Worm (Caenorhabditis elegans): ENCODE measurements around the gene mans-4.

mans-4 gene

DNA sequence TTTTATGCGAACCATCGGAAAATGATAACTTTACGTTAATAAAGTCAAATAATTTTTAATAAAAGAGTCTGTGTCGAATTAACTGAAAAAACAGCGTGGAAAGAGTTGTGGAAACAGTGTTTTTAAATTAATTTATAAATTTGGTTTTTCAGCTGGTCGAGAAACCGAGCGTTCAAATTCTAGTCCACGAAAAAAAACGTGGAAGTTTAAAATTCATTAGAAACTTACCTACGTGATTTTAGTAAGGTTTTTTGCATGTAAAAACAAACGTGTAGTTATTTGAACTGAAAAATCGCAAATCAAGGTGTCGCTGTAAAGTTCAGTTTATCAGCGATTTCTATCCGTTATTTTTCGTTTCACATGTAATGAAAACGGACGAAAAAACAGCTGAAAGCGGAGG lies at the start of gene mans-4:
Gene mans-4, minus strand, starts transcription at position 101 of the 400 bp plus-strand sequence.
- TF ChIP-seq unc-62 (GFP tag; optimal IDR thresholded peaks at IDR 0.05) = no peak

- no peak for TF ChIP-seq unc-62 (GFP tag; optimal IDR thresholded peaks at IDR 0.05)
Measured at ce11 chrIV:9121545-9121944, 43.2 kb upstream of the mans-4 start.

DNA sequence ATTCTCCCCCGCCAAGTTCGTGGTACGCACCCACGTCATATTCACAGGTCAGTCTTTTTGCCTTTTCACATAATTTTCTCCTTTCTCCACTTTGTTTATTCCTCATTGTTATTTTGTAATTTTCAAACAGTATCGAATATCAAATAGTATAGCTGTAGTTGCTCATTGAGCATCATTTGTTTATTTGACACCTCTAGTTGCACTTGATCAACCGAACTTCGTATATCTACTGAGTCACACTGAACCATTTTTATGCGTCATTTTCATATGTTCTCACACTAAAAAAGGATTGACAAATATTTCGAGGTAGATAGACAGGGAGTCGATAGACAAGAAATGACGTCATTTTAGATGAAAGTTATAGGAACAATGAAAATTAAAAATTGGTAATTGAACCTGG lies 41.9 kb upstream of the mans-4 start:
- no peak for TF ChIP-seq unc-62 (GFP tag; optimal IDR thresholded peaks at IDR 0.05)

- no peak for TF ChIP-seq unc-62 (GFP tag; optimal IDR thresholded peaks at IDR 0.05)
Measured at ce11 chrIV:9118792-9119191, 40.4 kb upstream of the mans-4 start, which contains the start of gene nrfl-1. nrfl-1 (plus strand) TSS chrIV:9119092.

DNA sequence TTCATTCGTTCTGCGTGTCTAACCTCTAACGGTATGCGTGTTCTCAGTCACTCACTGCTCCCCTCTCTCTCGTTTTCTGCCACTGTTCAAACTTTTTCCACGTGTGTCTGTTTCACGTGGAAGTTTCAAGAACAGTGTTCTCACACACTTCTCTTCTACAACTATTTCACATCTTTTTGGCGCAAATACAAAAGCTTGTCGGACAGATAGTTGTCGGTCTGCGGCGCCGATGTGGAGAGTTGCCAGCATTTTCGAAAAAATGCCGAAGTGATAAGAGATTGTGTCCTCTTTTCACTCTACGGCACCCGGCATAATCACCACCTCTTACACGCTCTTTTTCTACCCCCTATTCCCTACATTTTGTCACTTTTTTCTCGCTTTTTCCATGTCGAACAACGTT lies 40.0 kb upstream of the mans-4 start:
- TF ChIP-seq unc-62 (GFP tag; optimal IDR thresholded peaks at IDR 0.05) = no peak

- no peak for TF ChIP-seq unc-62 (GFP tag; optimal IDR thresholded peaks at IDR 0.05)
Measured at ce11 chrIV:9117700-9118099, 39.3 kb upstream of the mans-4 start.

DNA sequence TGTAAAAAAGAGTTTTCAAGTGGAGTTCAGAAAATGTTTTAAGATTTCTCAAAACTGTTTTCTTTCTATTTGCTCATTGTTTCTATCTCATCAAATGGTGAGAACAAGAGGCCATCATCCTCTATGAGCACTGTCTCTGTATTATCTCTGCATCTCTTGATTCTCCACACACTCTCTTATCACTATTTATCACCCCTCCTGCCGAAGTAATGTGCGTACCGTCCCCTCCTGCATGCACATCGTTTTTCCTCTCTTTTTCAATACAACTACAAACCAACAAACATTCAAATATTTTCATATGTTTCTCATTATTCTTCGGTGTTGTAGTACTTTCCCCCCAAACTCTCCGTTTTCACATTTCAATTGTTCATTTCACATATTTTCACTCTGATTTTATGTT lies 38.1 kb upstream of the mans-4 start:
- no peak for TF ChIP-seq unc-62 (GFP tag; optimal IDR thresholded peaks at IDR 0.05)

ce11 chrIV:9114078-9114477 lies 35.7 kb upstream of the mans-4 start:
- TF ChIP-seq unc-62 (GFP tag; optimal IDR thresholded peaks at IDR 0.05) = no peak

ce11 chrIV:9112019-9112418 lies 33.6 kb upstream of the mans-4 start:
- TF ChIP-seq unc-62 (GFP tag; optimal IDR thresholded peaks at IDR 0.05) = no peak

DNA sequence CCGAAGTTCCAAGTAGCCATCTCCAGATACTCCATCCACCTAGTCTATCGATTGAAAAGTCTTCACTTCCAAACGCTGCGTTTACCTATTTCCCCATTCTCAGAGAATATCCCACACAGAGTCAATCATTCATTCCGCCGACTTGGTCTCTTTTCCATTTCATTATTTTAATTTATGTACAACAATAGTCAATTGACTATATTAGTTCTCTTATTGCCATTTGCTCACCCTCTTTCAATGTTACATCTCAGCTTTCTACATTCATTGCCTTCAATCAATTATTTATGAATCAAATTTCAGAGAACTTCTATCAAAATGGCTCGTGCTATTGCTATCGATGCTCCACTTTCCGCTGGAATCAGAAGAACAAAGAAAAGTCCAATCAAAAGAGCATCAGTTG lies 30.3 kb upstream of the mans-4 start, which contains the start of gene aly-1:
Gene aly-1, plus strand, starts transcription at position 301 of the 400 bp plus-strand sequence.
- TF ChIP-seq unc-62 (GFP tag; optimal IDR thresholded peaks at IDR 0.05) = no peak

ce11 chrIV:9107464-9107863 lies 29.1 kb upstream of the mans-4 start:
- no peak for TF ChIP-seq unc-62 (GFP tag; optimal IDR thresholded peaks at IDR 0.05)

ce11 chrIV:9104071-9105016 lies 26.0 kb upstream of the mans-4 start, which contains the start of the genes C01F6.14 and fem-3:
C01F6.14 (minus strand) TSS chrIV:9104121.
fem-3 (plus strand) TSS chrIV:9104966.
- no peak for TF ChIP-seq unc-62 (GFP tag; optimal IDR thresholded peaks at IDR 0.05)

DNA sequence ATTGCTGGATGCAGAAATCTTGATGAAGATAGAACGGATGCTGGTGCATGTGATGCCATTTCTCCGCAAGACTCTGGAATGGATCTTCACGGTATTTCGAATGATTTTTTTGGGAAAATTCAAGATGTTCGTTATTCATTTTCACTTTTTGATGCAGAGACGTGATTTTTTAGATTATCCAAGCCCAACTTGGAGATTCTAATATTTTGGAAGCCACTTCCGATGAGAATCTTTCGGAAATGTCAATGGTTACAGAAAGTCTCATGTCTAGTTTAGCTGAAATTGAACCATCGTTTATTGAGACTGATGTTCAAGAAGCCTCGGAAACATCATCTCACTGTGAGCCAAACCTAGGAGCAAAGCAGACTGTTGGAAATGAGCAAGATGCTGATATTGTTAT lies 22.5 kb upstream of the mans-4 start:
- no peak for TF ChIP-seq unc-62 (GFP tag; optimal IDR thresholded peaks at IDR 0.05)

DNA sequence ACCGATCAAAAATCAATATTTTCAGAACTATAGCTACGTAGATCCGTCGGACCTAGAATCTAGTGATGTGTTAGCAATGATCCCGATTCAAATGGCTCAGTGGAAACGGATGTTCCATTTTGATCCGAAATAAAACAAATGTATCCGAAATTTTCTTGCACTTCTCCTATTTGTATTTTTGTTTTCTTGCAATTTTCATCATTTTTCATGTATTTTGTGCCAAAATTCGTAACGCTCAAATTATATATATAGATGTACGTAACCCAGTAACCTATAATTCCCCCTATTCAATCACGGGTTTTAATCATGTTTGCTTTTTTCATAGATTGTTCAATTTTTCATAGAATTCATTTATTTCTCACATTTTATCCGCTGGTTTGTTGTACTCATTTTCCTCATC lies 20.6 kb upstream of the mans-4 start, which contains the start of gene gldi-10:
Gene gldi-10, plus strand, starts transcription at position 301 of the 400 bp plus-strand sequence.
- no peak for TF ChIP-seq unc-62 (GFP tag; optimal IDR thresholded peaks at IDR 0.05)

DNA sequence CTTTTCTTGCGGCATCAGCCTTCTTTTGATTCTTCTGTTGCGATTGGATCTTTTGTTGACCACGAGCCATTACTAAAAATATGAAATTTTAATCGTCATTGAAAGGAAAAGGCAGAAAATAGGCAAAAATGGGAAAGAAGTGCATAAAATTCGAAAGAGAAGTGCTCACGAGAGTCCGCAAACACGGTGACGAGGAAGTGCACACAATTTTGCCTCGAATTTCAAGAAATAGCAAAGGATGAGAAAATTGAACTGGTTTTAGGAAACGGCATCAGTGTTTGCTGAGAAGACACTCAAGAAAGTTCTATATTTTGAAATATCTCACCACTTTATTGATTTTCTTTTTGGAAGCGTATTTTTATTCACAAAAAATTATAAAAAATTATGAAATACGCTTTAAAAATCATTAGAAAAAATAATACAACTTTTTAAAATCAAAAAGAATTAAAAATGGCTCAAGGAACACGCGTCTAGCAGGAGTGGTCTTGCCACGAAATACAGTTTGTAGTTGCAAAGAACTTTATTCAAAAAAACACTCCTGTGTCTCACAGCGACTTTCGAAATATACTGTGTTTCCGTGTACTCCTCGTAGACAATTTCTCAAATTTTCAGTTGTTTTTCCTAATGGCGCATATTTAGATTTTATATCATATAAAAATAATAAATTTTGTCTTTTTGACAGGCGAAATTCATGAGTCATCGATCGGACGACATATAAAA lies 18.0 kb upstream of the mans-4 start, which contains the start of the genes znf-706 and cpna-3:
Gene znf-706, minus strand, starts transcription at position 72 of the 720 bp plus-strand sequence.
Gene cpna-3, plus strand, starts transcription at position 683 of the 720 bp plus-strand sequence.
- TF ChIP-seq unc-62 (GFP tag; optimal IDR thresholded peaks at IDR 0.05) = no peak

- TF ChIP-seq unc-62 (GFP tag; optimal IDR thresholded peaks at IDR 0.05) = no peak
Measured at ce11 chrIV:9095553-9095952, 17.2 kb upstream of the mans-4 start, which contains the start of gene icln-1. icln-1 (minus strand) TSS chrIV:9095653.

Data from whole organism, dauer.